Fruit fly (Drosophila melanogaster): ENCODE measurements around the gene CG42354.

CG42354 gene

dm6 chrX:16085865-16086592 lies 18.7 kb downstream of the CG42354 start (continued):
- TF ChIP-seq Sox102F (GFP tag; optimal IDR thresholded peaks at IDR 0.05) (no peak), Neu2 (GFP tag; optimal IDR thresholded peaks at IDR 0.05; ENCODE audit: borderline replicate concordance) (no peak), dimm (GFP tag; IDR thresholded peaks at IDR 0.05) (no peak), CG17328 (GFP tag; IDR thresholded peaks at IDR 0.05) (no peak), CG3407 (GFP tag; optimal IDR thresholded peaks at IDR 0.05) (no peak), CG18011 (GFP tag; optimal IDR thresholded peaks at IDR 0.05) (no peak), CG10209 (GFP tag; optimal IDR thresholded peaks at IDR 0.05) (peak; percentile 6), ranshi (GFP tag; IDR thresholded peaks at IDR 0.05) (no peak), gsb-n (tag; optimal IDR thresholded peaks at IDR 0.05) (no peak), Nf-YA (GFP tag; IDR thresholded peaks at IDR 0.05) (no peak), CG7372 (GFP tag; IDR thresholded peaks at IDR 0.05) (no peak), danr (GFP tag; IDR thresholded peaks at IDR 0.05) (no peak), CG8281 (tag; optimal IDR thresholded peaks at IDR 0.05) (no peak), Asciz (GFP tag; optimal IDR thresholded peaks at IDR 0.05) (no peak), ase (GFP tag; IDR thresholded peaks at IDR 0.05) (no peak), CG7357 (GFP tag; IDR thresholded peaks at IDR 0.05) (0 out of 3 replicates have a peak, but pooled peaks have one; percentile 20), CG34224 (GFP tag; IDR thresholded peaks at IDR 0.05; ENCODE audit: partially characterized antibody) (no peak), da (GFP tag; optimal IDR thresholded peaks at IDR 0.05) (no peak), CG18599 (GFP tag; optimal IDR thresholded peaks at IDR 0.05) (peak; percentile 52), Aef1 (GFP tag; IDR thresholded peaks at IDR 0.05) (no peak), unpg (GFP tag; optimal IDR thresholded peaks at IDR 0.05) (no peak), CG6654 (GFP tag; optimal IDR thresholded peaks at IDR 0.05) (no peak), peb (GFP tag; IDR thresholded peaks at IDR 0.05) (no peak), tap (tag; optimal IDR thresholded peaks at IDR 0.05) (no peak), sug (tag; optimal IDR thresholded peaks at IDR 0.05) (no peak), Rfx (GFP tag; IDR thresholded peaks at IDR 0.05) (no peak), caup (GFP tag; optimal IDR thresholded peaks at IDR 0.05; ENCODE audit: severe bottlenecking) (peak; percentile 17), org-1 (GFP tag; optimal IDR thresholded peaks at IDR 0.05) (peak; percentile 33), vfl (GFP tag; optimal IDR thresholded peaks at IDR 0.05) (no peak), CG12299 (tag; optimal IDR thresholded peaks at IDR 0.05) (no peak), usp (GFP tag; optimal IDR thresholded peaks at IDR 0.05) (no peak), HmgZ (tag; optimal IDR thresholded peaks at IDR 0.05) (no peak), CG4854 (GFP tag; optimal IDR thresholded peaks at IDR 0.05) (no peak), Dip3 (GFP tag; optimal IDR thresholded peaks at IDR 0.05) (no peak), Fer3 (tag; optimal IDR thresholded peaks at IDR 0.05) (no peak), CG14710 (tag; optimal IDR thresholded peaks at IDR 0.05) (peak; percentile 8), CG4730 (GFP tag; IDR thresholded peaks at IDR 0.05) (no peak), CG12942 (GFP tag; optimal IDR thresholded peaks at IDR 0.05) (no peak), nau (GFP tag; optimal IDR thresholded peaks at IDR 0.05) (no peak), chn (GFP tag; optimal IDR thresholded peaks at IDR 0.05) (no peak), TFAM (GFP tag; optimal IDR thresholded peaks at IDR 0.05) (no peak), GATAe (GFP tag; conservative IDR thresholded peaks at IDR 0.05) (no peak), repo (GFP tag; optimal IDR thresholded peaks at IDR 0.05) (no peak), YL-1 (GFP tag; optimal IDR thresholded peaks at IDR 0.05) (no peak), CG10979 (tag; optimal IDR thresholded peaks at IDR 0.05) (peak; percentile 42), CG17568 (GFP tag; optimal IDR thresholded peaks at IDR 0.05) (no peak), Eip74EF (GFP tag; optimal IDR thresholded peaks at IDR 0.05) (no peak), CG10267 (tag; optimal IDR thresholded peaks at IDR 0.05) (no peak), exex (tag; optimal IDR thresholded peaks at IDR 0.05) (no peak), CHES-1-like (GFP tag; optimal IDR thresholded peaks at IDR 0.05) (no peak)
